Worm (Caenorhabditis elegans) whole organism, midembryonic: ENCODE results near the gene F56C3.9.
"Not testable (repeated sequence)": the region's sequence is repeated elsewhere in the genome, so short reads cannot be mapped to it uniquely, and the experiment has no call there.

Experiments
- T22C8.4 ChIP-seq: fragments of 200-800 bp; sonication (Bioruptor generic); IDR thresholded peaks from 2 replicates; pipeline ENCODE4 v1.3.6; 2022; ENCODE audit warnings: missing genetic modification characterization, missing compliant biosample characterization
- cog-1 ChIP-seq: sonication (generic microtip); optimal IDR thresholded peaks from 2 replicates; lab custom pipeline; 2016; ENCODE audit warnings: missing genetic modification characterization, missing compliant biosample characterization
- flt-1 ChIP-seq: fragments of 200-800 bp; sonication (Bioruptor generic); IDR thresholded peaks from 2 replicates; pipeline ENCODE4 v1.3.6; 2022; ENCODE audit warnings: missing genetic modification characterization, missing compliant biosample characterization
- klf-2 ChIP-seq: fragments of 200-800 bp; sonication (Bioruptor generic); conservative IDR thresholded peaks from 2 replicates; pipeline ENCODE4 v1.3.6; 2022; ENCODE audit warnings: missing genetic modification reagents, missing genetic modification characterization, missing compliant biosample characterization
- med-1 ChIP-seq: sonication (generic microtip); optimal IDR thresholded peaks from 2 replicates; lab custom pipeline; 2017; ENCODE audit warnings: missing genetic modification characterization, mild to moderate bottlenecking, missing compliant biosample characterization, antibody characterized with exemption, missing genetic modification reagents; ENCODE audit not compliant: insufficient read depth
- ref-1 ChIP-seq: fragments of 200-800 bp; sonication (Bioruptor generic); conservative IDR thresholded peaks from 2 replicates; pipeline ENCODE4 v1.3.6; 2022; ENCODE audit warnings: missing genetic modification reagents, missing genetic modification characterization, missing compliant biosample characterization
- tab-1 ChIP-seq: fragments of 200-800 bp; sonication (Bioruptor generic); IDR thresholded peaks from 2 replicates; pipeline ENCODE4 v1.3.6; 2022; ENCODE audit warnings: missing genetic modification characterization, missing compliant biosample characterization
- ztf-23 ChIP-seq: fragments of 200-800 bp; sonication (Bioruptor generic); IDR thresholded peaks from 2 replicates; pipeline ENCODE4 v1.3.6; 2022; ENCODE audit warnings: missing genetic modification reagents, missing genetic modification characterization, missing compliant biosample characterization
- ztf-29 ChIP-seq: fragments of 200-800 bp; sonication (Bioruptor generic); IDR thresholded peaks from 2 replicates; pipeline ENCODE4 v1.3.6; 2022; ENCODE audit warnings: missing genetic modification reagents, missing genetic modification characterization, missing compliant biosample characterization

The F56C3.9 gene

ce11 chrX:1393891-1394290, at the start of gene F56C3.9:
F56C3.9 (minus strand) TSS chrX:1393991.
- TF ChIP-seq ref-1 (GFP tag; lab: Robert Waterston, UW) (no peak), med-1 (GFP tag; lab: Kevin White, UChicago) (no peak), flt-1 (GFP tag; lab: Robert Waterston, UW) (no peak), ztf-23 (no peak), T22C8.4 (GFP tag; lab: Robert Waterston, UW) (no peak), tab-1 (no peak), klf-2 (GFP tag; lab: Robert Waterston, UW) (no peak), ztf-29 (GFP tag; lab: Robert Waterston, UW) (no peak), cog-1 (no peak)

ce11 chrX:1441602-1442183, 47.9 kb upstream of the F56C3.9 start:
- peak; percentile 0 for TF ChIP-seq med-1 (GFP tag; lab: Kevin White, UChicago)
- TF ChIP-seq T22C8.4 (GFP tag; lab: Robert Waterston, UW), result no peak

ce11 chrX:1440161-1440560, 46.4 kb upstream of the F56C3.9 start, which contains the start of gene sedl-1:
sedl-1 (minus strand) TSS chrX:1440261.
- no peak for TF ChIP-seq tab-1
- no peak for TF ChIP-seq cog-1
- TF ChIP-seq T22C8.4 (GFP tag; lab: Robert Waterston, UW), result no peak

- no peak for TF ChIP-seq T22C8.4 (GFP tag; lab: Robert Waterston, UW)
- TF ChIP-seq flt-1 (GFP tag; lab: Robert Waterston, UW), result no peak
- TF ChIP-seq ref-1 (GFP tag; lab: Robert Waterston, UW), result no peak
- no peak for TF ChIP-seq med-1 (GFP tag; lab: Kevin White, UChicago)
- no peak for TF ChIP-seq cog-1
- no peak for TF ChIP-seq ztf-29 (GFP tag; lab: Robert Waterston, UW)
- no peak for TF ChIP-seq tab-1
- TF ChIP-seq klf-2 (GFP tag; lab: Robert Waterston, UW), result no peak
- no peak for TF ChIP-seq ztf-23
These were observed 45.1 kb upstream of the F56C3.9 start for ce11 chrX:1438925-1439324.

ce11 chrX:1437097-1437496, 43.3 kb upstream of the F56C3.9 start:
- TF ChIP-seq cog-1 (no peak), T22C8.4 (GFP tag; lab: Robert Waterston, UW) (no peak), ztf-23 (no peak), ztf-29 (GFP tag; lab: Robert Waterston, UW) (no peak), klf-2 (GFP tag; lab: Robert Waterston, UW) (no peak), med-1 (GFP tag; lab: Kevin White, UChicago) (no peak), flt-1 (GFP tag; lab: Robert Waterston, UW) (no peak), tab-1 (no peak), ref-1 (GFP tag; lab: Robert Waterston, UW) (no peak)

- not testable (repeated sequence) for TF ChIP-seq cog-1; med-1 (GFP tag; lab: Kevin White, UChicago); tab-1
These were observed 36.9 kb upstream of the F56C3.9 start, which contains the start of gene F19G12.1 for ce11 chrX:1430707-1431106. F19G12.1 (plus strand) TSS chrX:1431007.

ce11 chrX:1426425-1426824, 32.6 kb upstream of the F56C3.9 start, which contains the start of gene F19G12.11:
F19G12.11 (minus strand) TSS chrX:1426525.
- no peak for TF ChIP-seq klf-2 (GFP tag; lab: Robert Waterston, UW)
- no peak for TF ChIP-seq ref-1 (GFP tag; lab: Robert Waterston, UW)
- TF ChIP-seq tab-1, result no peak
- TF ChIP-seq med-1 (GFP tag; lab: Kevin White, UChicago), result no peak
- TF ChIP-seq T22C8.4 (GFP tag; lab: Robert Waterston, UW), result no peak

ce11 chrX:1424509-1424908, 30.7 kb upstream of the F56C3.9 start, which contains the start of gene F19G12.3:
F19G12.3 (plus strand) TSS chrX:1424809.
- TF ChIP-seq klf-2 (GFP tag; lab: Robert Waterston, UW), result no peak
- no peak for TF ChIP-seq T22C8.4 (GFP tag; lab: Robert Waterston, UW)
- no peak for TF ChIP-seq med-1 (GFP tag; lab: Kevin White, UChicago)
- TF ChIP-seq cog-1, result no peak
- no peak for TF ChIP-seq tab-1
- TF ChIP-seq ztf-29 (GFP tag; lab: Robert Waterston, UW), result no peak
- TF ChIP-seq ztf-23, result no peak
- TF ChIP-seq flt-1 (GFP tag; lab: Robert Waterston, UW), result no peak
- no peak for TF ChIP-seq ref-1 (GFP tag; lab: Robert Waterston, UW)

- no peak for TF ChIP-seq med-1 (GFP tag; lab: Kevin White, UChicago)
- TF ChIP-seq ztf-29 (GFP tag; lab: Robert Waterston, UW), result no peak
- no peak for TF ChIP-seq cog-1
- TF ChIP-seq flt-1 (GFP tag; lab: Robert Waterston, UW), result no peak
- TF ChIP-seq ref-1 (GFP tag; lab: Robert Waterston, UW), result no peak
- no peak for TF ChIP-seq tab-1
These were observed 26.7 kb upstream of the F56C3.9 start for ce11 chrX:1420524-1420923.

ce11 chrX:1419163-1419696, 25.4 kb upstream of the F56C3.9 start, which contains the start of gene F19G12.9:
F19G12.9 (plus strand) TSS chrX:1419213.
- TF ChIP-seq med-1 (GFP tag; lab: Kevin White, UChicago) (no peak), ztf-29 (GFP tag; lab: Robert Waterston, UW) (no peak), ref-1 (GFP tag; lab: Robert Waterston, UW) (no peak), tab-1 (no peak), klf-2 (GFP tag; lab: Robert Waterston, UW) (no peak), ztf-23 (no peak), flt-1 (GFP tag; lab: Robert Waterston, UW) (no peak), cog-1 (no peak), T22C8.4 (GFP tag; lab: Robert Waterston, UW) (no peak)
